Fruit fly (Drosophila melanogaster) whole organism, embryonic: ENCODE measurements around the gene Drsl2.

Source experiments
- Antp ChIP-seq: fragments of 200-800 bp; sonication (Bioruptor generic); optimal IDR thresholded peaks from 3 replicates; lab custom pipeline; 2016; ENCODE audit warnings: missing biosample characterization, missing genetic modification characterization
- Atf6 ChIP-seq: fragments of 200-800 bp; sonication (Bioruptor generic); IDR thresholded peaks from 2 replicates; pipeline ENCODE4 v1.3.6; 2022; ENCODE audit warnings: missing biosample characterization, missing genetic modification characterization
- CG11696 ChIP-seq: fragments of 200-800 bp; sonication (Bioruptor generic); IDR thresholded peaks from 2 replicates; pipeline ENCODE4 v1.3.6; 2022; ENCODE audit warnings: missing biosample characterization, missing genetic modification characterization
- CG12071 ChIP-seq: fragments of 200-800 bp; sonication (Bioruptor generic); optimal IDR thresholded peaks from 3 replicates; lab custom pipeline; 2018; ENCODE audit warnings: missing biosample characterization, mild to moderate bottlenecking, missing genetic modification characterization
- CG13296 ChIP-seq: fragments of 200-800 bp; sonication (Bioruptor generic); optimal IDR thresholded peaks from 3 replicates; lab custom pipeline; 2018; ENCODE audit warnings: missing biosample characterization, mild to moderate bottlenecking, missing genetic modification characterization
- CG14014 ChIP-seq: fragments of 200-800 bp; sonication (Bioruptor generic); IDR thresholded peaks from 2 replicates; pipeline ENCODE4 v1.3.6; 2022; ENCODE audit warnings: missing biosample characterization, missing genetic modification characterization
- CG16815 ChIP-seq: fragments of 200-800 bp; sonication (Bioruptor generic); optimal IDR thresholded peaks from 3 replicates; lab custom pipeline; 2017; ENCODE audit warnings: missing biosample characterization, mild to moderate bottlenecking, missing genetic modification characterization
- CG2120 ChIP-seq: fragments of 200-800 bp; sonication (Bioruptor generic); optimal IDR thresholded peaks from 3 replicates; lab custom pipeline; 2016; ENCODE audit warnings: missing biosample characterization, missing genetic modification characterization
- CG42726 ChIP-seq: fragments of 200-800 bp; sonication (Bioruptor generic); IDR thresholded peaks from 2 replicates; pipeline ENCODE4 v1.3.6; 2022; ENCODE audit warnings: missing biosample characterization, missing genetic modification characterization; ENCODE audit not compliant: partially characterized antibody
- CG4282 ChIP-seq: fragments of 200-800 bp; sonication (Bioruptor generic); optimal IDR thresholded peaks from 2 replicates; lab custom pipeline; 2016; ENCODE audit warnings: missing biosample characterization, missing genetic modification characterization
- CG4820 ChIP-seq: fragments of 200-800 bp; sonication (Bioruptor generic); optimal IDR thresholded peaks from 3 replicates; lab custom pipeline; 2016; ENCODE audit warnings: missing biosample characterization, missing genetic modification characterization
- CG6654 ChIP-seq: fragments of 200-800 bp; sonication (Bioruptor generic); optimal IDR thresholded peaks from 2 replicates; lab custom pipeline; 2017; ENCODE audit warnings: missing biosample characterization, mild to moderate bottlenecking, missing genetic modification characterization
- CG7357 ChIP-seq: fragments of 200-800 bp; sonication (Bioruptor generic); IDR thresholded peaks from 3 replicates; pipeline ENCODE4 v1.3.6; 2022; ENCODE audit warnings: missing biosample characterization, missing genetic modification characterization
- CG8290 ChIP-seq, 3 experiments: fragments of 200-800 bp; sonication (Bioruptor generic); optimal IDR thresholded peaks; 2 replicates each; lab custom pipeline; 2016 to 2019; ENCODE audit warnings: missing biosample characterization in 3 of 3, missing genetic modification characterization in 3 of 3, mild to moderate bottlenecking in 2 of 3, moderate library complexity in 1 of 3
- CG8924 ChIP-seq: fragments of 200-800 bp; optimal IDR thresholded peaks from 3 replicates; lab custom pipeline; 2019; ENCODE audit warnings: missing biosample characterization, mild to moderate bottlenecking, missing genetic modification characterization, moderate library complexity
- CG9817 ChIP-seq: fragments of 200-800 bp; sonication (Bioruptor generic); optimal IDR thresholded peaks from 2 replicates; lab custom pipeline; 2018; ENCODE audit warnings: missing biosample characterization, mild to moderate bottlenecking, missing genetic modification characterization, moderate library complexity
- CG9932 ChIP-seq: fragments of 200-800 bp; sonication (Bioruptor generic); IDR thresholded peaks from 2 replicates; pipeline ENCODE4 v1.3.6; 2022; ENCODE audit warnings: missing biosample characterization, missing genetic modification characterization
- CTCF ChIP-seq: fragments of 200-800 bp; sonication (Bioruptor generic); optimal IDR thresholded peaks from 2 replicates; lab custom pipeline; 2017; ENCODE audit warnings: missing biosample characterization, mild to moderate bottlenecking, missing genetic modification characterization, moderate library complexity
- CoRest ChIP-seq: fragments of 200-800 bp; sonication (Bioruptor generic); optimal IDR thresholded peaks from 3 replicates; lab custom pipeline; 2018; ENCODE audit warnings: missing biosample characterization, mild to moderate bottlenecking, missing genetic modification characterization, moderate library complexity
- E2f2 ChIP-seq: fragments of 200-800 bp; sonication (Bioruptor generic); IDR thresholded peaks from 2 replicates; pipeline ENCODE4 v1.3.6; 2022; ENCODE audit warnings: missing biosample characterization, missing genetic modification characterization
- Ets65A ChIP-seq: fragments of 200-800 bp; sonication (Bioruptor generic); peaks from one replicate; lab custom pipeline; 2016; ENCODE audit warnings: missing biosample characterization, missing genetic modification characterization
- Gug ChIP-seq: fragments of 200-800 bp; sonication (Bioruptor generic); IDR thresholded peaks from 4 replicates; pipeline ENCODE4 v1.3.6; 2022; ENCODE audit warnings: missing biosample characterization, missing genetic modification characterization
- HLH54F ChIP-seq: fragments of 200-800 bp; sonication (Bioruptor generic); optimal IDR thresholded peaks from 3 replicates; lab custom pipeline; 2016; ENCODE audit warnings: missing biosample characterization, missing genetic modification characterization
- HmgD ChIP-seq: fragments of 200-800 bp; sonication (Bioruptor generic); optimal IDR thresholded peaks from 3 replicates; lab custom pipeline; 2016; ENCODE audit warnings: missing biosample characterization, missing genetic modification characterization
- Hr78 ChIP-seq, 2 experiments: fragments of 200-800 bp in 1 of 2; fragments of >200 bp in 1 of 2; sonication (Bioruptor generic) in 1 of 2; optimal IDR thresholded peaks; 2 replicates each; lab custom pipeline; 2017 to 2019; ENCODE audit warnings: missing biosample characterization in 2 of 2, missing genetic modification characterization in 2 of 2, mild to moderate bottlenecking in 1 of 2, moderate library complexity in 1 of 2
- Hsf ChIP-seq: fragments of 200-800 bp; sonication (Bioruptor generic); optimal IDR thresholded peaks from 3 replicates; lab custom pipeline; 2016; ENCODE audit warnings: missing biosample characterization, missing genetic modification characterization
- Mad ChIP-seq: fragments of 200-800 bp; sonication (Bioruptor generic); optimal IDR thresholded peaks from 2 replicates; lab custom pipeline; 2016; ENCODE audit warnings: missing biosample characterization, missing genetic modification characterization
- Meics ChIP-seq: fragments of 200-800 bp; sonication (Bioruptor generic); optimal IDR thresholded peaks from 2 replicates; lab custom pipeline; 2017; ENCODE audit warnings: missing biosample characterization, mild to moderate bottlenecking, missing genetic modification characterization
- NFAT ChIP-seq: fragments of 200-800 bp; sonication (Bioruptor generic); IDR thresholded peaks from 2 replicates; pipeline ENCODE4 v1.3.6; 2022; ENCODE audit warnings: missing biosample characterization, missing genetic modification characterization
- NfI ChIP-seq: fragments of 200-800 bp; sonication (Bioruptor generic); optimal IDR thresholded peaks from 3 replicates; lab custom pipeline; 2018; ENCODE audit warnings: missing biosample characterization, mild to moderate bottlenecking, missing genetic modification characterization, moderate library complexity
- Ptx1 ChIP-seq: fragments of 200-800 bp; sonication (Bioruptor generic); IDR thresholded peaks from 2 replicates; pipeline ENCODE4 v1.3.6; 2022; ENCODE audit warnings: missing biosample characterization, missing genetic modification characterization
- Side ChIP-seq: fragments of 200-800 bp; sonication (Bioruptor generic); optimal IDR thresholded peaks from 2 replicates; lab custom pipeline; 2016; ENCODE audit warnings: missing biosample characterization, missing genetic modification characterization
- Trl ChIP-seq, 3 experiments: fragments of >200 bp in 2 of 3; fragments of 200-800 bp in 1 of 3; sonication (Bioruptor generic) in 1 of 3; optimal IDR thresholded peaks; 2 replicates in 1 of 3; 3 replicates in 2 of 3; lab custom pipeline; 2016 to 2017; ENCODE audit warnings: missing biosample characterization in 1 of 3, missing genetic modification characterization in 1 of 3
- Xbp1 ChIP-seq: fragments of 200-800 bp; sonication (Bioruptor generic); optimal IDR thresholded peaks from 3 replicates; lab custom pipeline; 2016; ENCODE audit warnings: missing biosample characterization, mild to moderate bottlenecking, missing genetic modification characterization
- ara ChIP-seq: fragments of 200-800 bp; sonication (Bioruptor generic); IDR thresholded peaks from 2 replicates; pipeline ENCODE4 v1.3.6; 2022; ENCODE audit warnings: missing biosample characterization, missing genetic modification characterization
- caup ChIP-seq: fragments of 200-800 bp; sonication (Bioruptor generic); optimal IDR thresholded peaks from 3 replicates; lab custom pipeline; 2017; ENCODE audit warnings: missing biosample characterization, mild to moderate bottlenecking, missing genetic modification characterization, moderate library complexity; ENCODE audit not compliant: severe bottlenecking
- crc ChIP-seq: fragments of 200-800 bp; sonication (Bioruptor generic); optimal IDR thresholded peaks from 2 replicates; lab custom pipeline; 2016; ENCODE audit warnings: missing biosample characterization, missing genetic modification characterization
- fd96Cb ChIP-seq: fragments of 200-800 bp; sonication (Bioruptor generic); optimal IDR thresholded peaks from 2 replicates; lab custom pipeline; 2018; ENCODE audit warnings: missing biosample characterization, mild to moderate bottlenecking, missing genetic modification characterization, moderate library complexity
- gem ChIP-seq: fragments of 200-800 bp; sonication (Bioruptor generic); optimal IDR thresholded peaks from 2 replicates; lab custom pipeline; 2019; ENCODE audit warnings: missing biosample characterization, mild to moderate bottlenecking, missing genetic modification characterization, moderate library complexity
- grau ChIP-seq: fragments of 200-800 bp; optimal IDR thresholded peaks from 3 replicates; lab custom pipeline; 2019; ENCODE audit warnings: missing biosample characterization, mild to moderate bottlenecking, missing genetic modification characterization, moderate library complexity
- gro ChIP-seq: fragments of 200-800 bp; sonication (Bioruptor generic); optimal IDR thresholded peaks from 2 replicates; lab custom pipeline; 2016; ENCODE audit warnings: missing biosample characterization, missing genetic modification characterization
- lab ChIP-seq: fragments of 200-800 bp; sonication (Bioruptor generic); optimal IDR thresholded peaks from 3 replicates; lab custom pipeline; 2017; ENCODE audit warnings: missing biosample characterization, missing genetic modification characterization, mild to moderate bottlenecking, moderate library complexity, missing genetic modification reagents
- lilli ChIP-seq: fragments of 200-800 bp; sonication (Bioruptor generic); optimal IDR thresholded peaks from 3 replicates; lab custom pipeline; 2016; ENCODE audit warnings: missing biosample characterization, missing genetic modification characterization
- lmd ChIP-seq: fragments of 200-800 bp; sonication (Bioruptor generic); IDR thresholded peaks from 2 replicates; pipeline ENCODE4 v1.3.6; 2022; ENCODE audit warnings: missing biosample characterization, missing genetic modification characterization
- org-1 ChIP-seq: fragments of 200-800 bp; sonication (Bioruptor generic); optimal IDR thresholded peaks from 2 replicates; lab custom pipeline; 2017; ENCODE audit warnings: missing biosample characterization, missing genetic modification characterization
- ro ChIP-seq: fragments of 200-800 bp; sonication (Bioruptor generic); IDR thresholded peaks from 2 replicates; pipeline ENCODE4 v1.3.6; 2022; ENCODE audit warnings: missing biosample characterization, missing genetic modification characterization
- sug ChIP-seq: fragments of 200-800 bp; optimal IDR thresholded peaks from 2 replicates; lab custom pipeline; 2019; ENCODE audit warnings: missing biosample characterization, mild to moderate bottlenecking, missing genetic modification characterization, moderate library complexity
- wdn ChIP-seq: fragments of 200-800 bp; sonication (Bioruptor generic); IDR thresholded peaks from 2 replicates; pipeline ENCODE4 v1.3.6; 2022; ENCODE audit warnings: missing biosample characterization, missing genetic modification characterization

Gene Drsl2

DNA sequence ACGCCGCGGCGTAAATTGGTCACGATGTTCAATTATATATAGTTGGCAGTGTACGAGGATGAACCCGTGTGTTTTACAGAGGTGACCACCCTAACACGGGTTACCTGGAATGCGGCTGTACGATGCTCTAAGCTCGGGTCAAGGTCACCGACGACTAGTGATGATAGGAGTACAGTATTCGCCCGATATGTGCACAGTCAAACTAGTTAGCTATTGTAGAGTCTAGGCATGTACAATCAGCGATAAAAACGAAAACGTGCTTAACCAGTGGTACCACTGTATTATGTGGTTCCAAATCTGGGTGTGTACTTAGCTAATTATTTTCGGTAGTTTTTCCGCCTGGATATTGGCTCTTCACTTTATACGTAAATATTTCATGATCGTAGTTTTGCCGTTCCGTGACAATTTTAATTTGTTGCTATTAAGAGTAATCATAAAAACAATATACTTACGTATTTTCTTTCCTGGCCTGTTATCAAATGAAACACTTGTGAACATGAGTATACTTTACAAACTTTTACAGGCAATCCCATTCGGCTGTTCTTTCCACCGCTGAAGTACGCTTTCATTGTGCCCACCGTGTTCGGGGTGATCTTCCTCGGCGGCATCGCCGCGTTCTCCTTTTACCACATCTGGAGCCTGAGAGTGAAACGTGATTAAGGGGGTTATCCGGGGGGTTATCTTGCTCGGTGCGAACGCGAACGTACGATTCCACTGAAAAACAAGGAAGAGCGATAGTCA is 6.0 kb downstream of the Drsl2 start (continued):
- TF ChIP-seq ro (GFP tag; lab: Robert Waterston, UW) (no peak), Xbp1 (GFP tag; lab: Kevin White, UChicago) (peak; percentile 43), CG4820 (peak; percentile 2), Trl (optimal IDR thresholded peaks at IDR 0.05; lab: Kevin White, UChicago) (no peak), Trl (GFP tag; optimal IDR thresholded peaks at IDR 0.05; lab: Kevin White, UChicago) (peak; percentile 19), HmgD (no peak), lab (GFP tag; lab: Kevin White, UChicago) (peak; percentile 50), Hr78 (GFP tag; optimal IDR thresholded peaks at IDR 0.05; lab: Kevin White, UChicago) (peak in 1 of 2 experiments; percentile 97), CG9817 (tag; lab: Kevin White, UChicago) (peak; percentile 4), NfI (GFP tag; lab: Kevin White, UChicago) (peak; percentile 3), CTCF (no peak), org-1 (GFP tag; lab: Kevin White, UChicago) (peak; percentile 31), wdn (GFP tag; lab: Robert Waterston, UW) (0 out of 2 replicates have a peak, but pooled peaks have one; percentile 18), CG7357 (GFP tag; lab: Robert Waterston, UW) (0 out of 3 replicates have a peak, but pooled peaks have one; percentile 6), ara (GFP tag; lab: Robert Waterston, UW) (peak; percentile 26; the same call in 1 of the 2 replicates), Ets65A (GFP tag; lab: Kevin White, UChicago) (peak; percentile 44), crc (GFP tag; lab: Kevin White, UChicago) (peak; percentile 6), Ptx1 (GFP tag; lab: Robert Waterston, UW) (peak; percentile 38; the same call in 1 of the 2 replicates), CG12071 (GFP tag; lab: Kevin White, UChicago) (peak; percentile 42), caup (peak; percentile 10), Hsf (GFP tag; lab: Kevin White, UChicago) (peak; percentile 14), Meics (GFP tag; lab: Kevin White, UChicago) (peak; percentile 46), fd96Cb (tag; lab: Kevin White, UChicago) (no peak), gem (tag; lab: Kevin White, UChicago) (peak; percentile 32), CG8924 (tag; lab: Kevin White, UChicago) (peak; percentile 12), CG9932 (0 out of 2 replicates have a peak, but pooled peaks have one; percentile 32), grau (peak; percentile 95), CG6654 (no peak), HLH54F (GFP tag; lab: Kevin White, UChicago) (peak; percentile 38), Gug (GFP tag; lab: Robert Waterston, UW) (peak; percentile 6; the same call in 1 of the 4 replicates), CG4282 (peak; percentile 43), CG14014 (GFP tag; lab: Robert Waterston, UW) (0 out of 2 replicates have a peak, but pooled peaks have one; percentile 47), lmd (peak; percentile 19; the same call in 1 of the 2 replicates), NFAT (0 out of 2 replicates have a peak, but pooled peaks have one; percentile 30), CG13296 (GFP tag; lab: Kevin White, UChicago) (peak; percentile 51), Side (GFP tag; lab: Kevin White, UChicago) (peak; percentile 7), CG16815 (GFP tag; lab: Kevin White, UChicago) (no peak), CG2120 (GFP tag; lab: Kevin White, UChicago) (peak; percentile 56), CG8290 (GFP tag; optimal IDR thresholded peaks at IDR 0.05; lab: Kevin White, UChicago) (no peak), CG8290 (tag; optimal IDR thresholded peaks at IDR 0.05; lab: Kevin White, UChicago) (peak in 1 of 2 experiments; percentile 75), CG11696 (no peak), gro (no peak), Atf6 (GFP tag; lab: Robert Waterston, UW) (peak; percentile 43; the same call in 1 of the 2 replicates), sug (tag; lab: Kevin White, UChicago) (peak; percentile 55), lilli (GFP tag; lab: Kevin White, UChicago) (peak; percentile 50), E2f2 (peak; percentile 7; the same call in 1 of the 2 replicates), Antp (GFP tag; lab: Kevin White, UChicago) (peak; percentile 34), Mad (no peak), CG42726 (GFP tag; lab: Robert Waterston, UW) (no peak), CoRest (tag; lab: Kevin White, UChicago) (peak; percentile 14)
